Worm (Caenorhabditis elegans): ENCODE data around the gene gly-20.

ce11 chrV:11308346-11308745, 26.0 kb downstream of the gly-20 start, which contains the start of gene snf-11:
- TF ChIP-seq unc-86 (tag; optimal IDR thresholded peaks at IDR 0.05) (no peak), nhr-76 (tag; optimal IDR thresholded peaks at IDR 0.05) (no peak), elt-3 (tag; optimal IDR thresholded peaks at IDR 0.05) (no peak), nhr-237 (tag; optimal IDR thresholded peaks at IDR 0.05) (no peak), aha-1 (tag; optimal IDR thresholded peaks at IDR 0.05) (no peak), jun-1 (tag; optimal IDR thresholded peaks at IDR 0.05) (no peak), hpl-2 (GFP tag; optimal IDR thresholded peaks at IDR 0.05) (no peak), nhr-11 (tag; optimal IDR thresholded peaks at IDR 0.05) (no peak)
